Worm (Caenorhabditis elegans): ENCODE results near the gene F09C6.16.
"Not testable (repeated sequence)": the region's sequence is repeated elsewhere in the genome, so short reads cannot be mapped to it uniquely, and the experiment has no call there.

Gene F09C6.16

DNA sequence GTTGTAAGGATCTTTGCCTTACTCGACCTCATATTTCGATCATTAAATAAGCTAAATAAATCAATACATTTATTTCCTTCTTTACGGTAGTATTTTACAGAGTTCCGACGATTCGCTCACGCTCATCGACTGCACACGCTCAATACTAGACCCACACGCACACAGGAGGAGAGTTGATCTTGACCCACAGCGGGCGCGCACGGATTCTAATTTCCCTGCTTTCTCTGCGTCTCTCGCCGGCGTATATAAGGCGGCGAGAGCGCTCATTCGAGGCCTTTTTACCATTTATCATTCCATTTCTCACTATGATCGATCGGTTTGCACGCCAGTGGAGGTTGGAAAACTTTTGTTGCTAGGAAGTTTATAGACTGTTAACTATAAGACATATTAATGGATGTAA, 40.3 kb upstream of the F09C6.16 start:
- no peak for TF ChIP-seq nhr-42 (GFP tag; IDR thresholded peaks at IDR 0.05)
- TF ChIP-seq tra-1 (GFP tag; IDR thresholded peaks at IDR 0.05): no peak

- not testable (repeated sequence) for TF ChIP-seq madf-5 (GFP tag; IDR thresholded peaks at IDR 0.05); hif-1 (tag; optimal IDR thresholded peaks at IDR 0.05); nhr-111 (GFP tag; optimal IDR thresholded peaks at IDR 0.05)
Measured at ce11 chrV:16949609-16950008, 39.8 kb upstream of the F09C6.16 start, which contains the start of gene fbxa-111. Gene fbxa-111, minus strand, starts transcription at chrV:16949709.

DNA sequence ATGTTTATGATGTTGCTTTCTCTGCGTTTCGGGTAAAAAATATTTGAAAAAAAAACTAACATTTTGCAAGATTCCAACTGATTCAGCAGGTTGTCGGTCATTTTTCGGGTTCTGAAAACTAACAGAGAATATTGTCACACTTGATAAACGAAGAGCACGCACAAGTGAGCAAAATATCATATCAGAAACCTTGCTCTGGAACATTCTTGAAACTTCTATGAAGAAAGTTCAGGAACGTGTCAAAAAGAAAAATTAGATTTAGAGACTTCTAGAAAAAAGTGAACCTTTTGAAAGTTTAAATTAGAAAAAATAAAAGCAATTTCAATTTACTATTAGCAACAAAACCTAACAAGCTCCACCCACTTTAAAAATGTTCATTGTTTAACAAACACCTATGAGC, 38.2 kb upstream of the F09C6.16 start, which contains the start of gene fbxa-112:
Gene fbxa-112 (minus strand): TSS at position 101 of the 400 bp plus-strand sequence.
- TF ChIP-seq T20F7.1 (GFP tag; optimal IDR thresholded peaks at IDR 0.05); nhr-76 (tag; optimal IDR thresholded peaks at IDR 0.05); rbr-2 (tag; optimal IDR thresholded peaks at IDR 0.05): not testable (repeated sequence)

DNA sequence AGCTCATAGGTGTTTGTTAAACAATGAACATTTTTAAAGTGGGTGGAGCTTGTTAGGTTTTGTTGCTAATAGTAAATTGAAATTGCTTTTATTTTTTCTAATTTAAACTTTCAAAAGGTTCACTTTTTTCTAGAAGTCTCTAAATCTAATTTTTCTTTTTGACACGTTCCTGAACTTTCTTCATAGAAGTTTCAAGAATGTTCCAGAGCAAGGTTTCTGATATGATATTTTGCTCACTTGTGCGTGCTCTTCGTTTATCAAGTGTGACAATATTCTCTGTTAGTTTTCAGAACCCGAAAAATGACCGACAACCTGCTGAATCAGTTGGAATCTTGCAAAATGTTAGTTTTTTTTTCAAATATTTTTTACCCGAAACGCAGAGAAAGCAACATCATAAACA, 29.0 kb upstream of the F09C6.16 start, which contains the start of gene fbxa-148:
Gene fbxa-148 (plus strand): TSS at position 301 of the 400 bp plus-strand sequence.
- not testable (repeated sequence) for TF ChIP-seq vab-7 (GFP tag; IDR thresholded peaks at IDR 0.05); Y75B8A.6 (GFP tag; IDR thresholded peaks at IDR 0.05); mep-1 (tag; optimal IDR thresholded peaks at IDR 0.05)

- TF ChIP-seq snpc-4 (tag; optimal IDR thresholded peaks at IDR 0.05): no peak
- TF ChIP-seq snpc-1.2 (GFP tag; IDR thresholded peaks at IDR 0.05): no peak
- no peak for TF ChIP-seq fkh-10 (GFP tag; optimal IDR thresholded peaks at IDR 0.05)
- TF ChIP-seq spr-1 (tag; optimal IDR thresholded peaks at IDR 0.05): no peak
- no peak for TF ChIP-seq daf-8 (GFP tag; IDR thresholded peaks at IDR 0.05)
Measured at ce11 chrV:16927345-16927744, 17.6 kb upstream of the F09C6.16 start, which contains the start of gene Y102A5C.36. Gene Y102A5C.36, minus strand, starts transcription at chrV:16927445.

DNA sequence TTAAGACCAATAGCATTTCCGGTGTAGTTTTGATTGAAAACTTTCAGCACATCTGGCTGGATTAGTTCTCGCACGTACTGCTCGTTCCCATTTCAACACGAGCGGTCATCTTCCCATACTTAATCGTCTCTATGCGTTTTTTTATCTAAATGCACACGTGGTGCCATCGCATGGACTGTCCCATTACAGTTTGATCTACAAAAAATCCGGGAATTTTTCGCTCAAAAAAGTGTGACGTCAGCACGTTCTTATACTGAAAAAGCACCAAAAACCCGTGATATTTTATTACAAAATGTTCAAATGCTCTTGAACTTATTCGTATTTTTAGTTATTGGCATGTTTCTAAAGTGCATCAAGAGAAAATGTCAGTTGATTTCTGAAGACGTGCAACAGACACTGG, 12.2 kb upstream of the F09C6.16 start, which contains the start of gene Y102A5C.4:
Gene Y102A5C.4 (plus strand): TSS at position 301 of the 400 bp plus-strand sequence.
- no peak for TF ChIP-seq tra-1 (GFP tag; IDR thresholded peaks at IDR 0.05)
- TF ChIP-seq daf-19 (GFP tag; conservative IDR thresholded peaks at IDR 0.05): no peak
- no peak for TF ChIP-seq nhr-41 (GFP tag; IDR thresholded peaks at IDR 0.05)
- TF ChIP-seq nhr-76 (tag; optimal IDR thresholded peaks at IDR 0.05): no peak
- no peak for TF ChIP-seq daf-12 (tag; optimal IDR thresholded peaks at IDR 0.05)
- no peak for TF ChIP-seq spr-1 (tag; optimal IDR thresholded peaks at IDR 0.05)
- TF ChIP-seq nhr-237 (tag; optimal IDR thresholded peaks at IDR 0.05): no peak
- TF ChIP-seq mdl-1 (tag; optimal IDR thresholded peaks at IDR 0.05): no peak

ce11 chrV:16919675-16920074, 9.9 kb upstream of the F09C6.16 start:
- TF ChIP-seq aha-1 (tag) (no peak), daf-19 (GFP tag; conservative IDR thresholded peaks at IDR 0.05) (no peak), nhr-25 (tag; optimal IDR thresholded peaks at IDR 0.05; ENCODE audit: borderline replicate concordance, insufficient read depth) (no peak), hif-1 (tag; optimal IDR thresholded peaks at IDR 0.05) (no peak), lin-38 (GFP tag; IDR thresholded peaks at IDR 0.05) (peak; percentile 63), jun-1 (tag; optimal IDR thresholded peaks at IDR 0.05) (no peak), pha-4 (GFP tag; IDR thresholded peaks at IDR 0.05) (no peak), pha-4 (tag; optimal IDR thresholded peaks at IDR 0.05) (no peak), lin-29 (GFP tag; IDR thresholded peaks at IDR 0.05) (no peak), lin-39 (tag; optimal IDR thresholded peaks at IDR 0.05) (no peak), dmd-8 (GFP tag; IDR thresholded peaks at IDR 0.05) (no peak), F49E8.2 (tag; optimal IDR thresholded peaks at IDR 0.05; ENCODE audit: borderline replicate concordance) (peak; percentile 68), R02D3.7 (tag; optimal IDR thresholded peaks at IDR 0.05) (no peak)

Measured in whole organism, L4 larva.